Fruit fly (Drosophila melanogaster) whole organism, embryonic: ENCODE results near the gene CG9837.
A peak's percentile ranks its signal among the peaks of the same experiment; 100 is the strongest.

Source experiments
- Asciz ChIP-seq: fragments of 200-800 bp; sonication (Bioruptor generic); optimal IDR thresholded peaks from 2 replicates; lab custom pipeline; 2017; ENCODE audit warnings: missing biosample characterization, mild to moderate bottlenecking, missing genetic modification characterization, missing genetic modification reagents
- Atf-2 ChIP-seq: fragments of 200-800 bp; sonication (Bioruptor generic); optimal IDR thresholded peaks from 2 replicates; lab custom pipeline; 2016; ENCODE audit warnings: missing biosample characterization, missing genetic modification characterization
- CG10366 ChIP-seq: fragments of 200-800 bp; sonication (Bioruptor generic); IDR thresholded peaks from 2 replicates; pipeline ENCODE4 v1.3.6; 2022; ENCODE audit warnings: missing biosample characterization, missing genetic modification characterization
- CG11456 ChIP-seq: fragments of 200-800 bp; sonication (Bioruptor generic); IDR thresholded peaks from 3 replicates; pipeline ENCODE4 v1.3.6; 2022; ENCODE audit warnings: missing biosample characterization, missing genetic modification characterization
- CG12391 ChIP-seq: fragments of 200-800 bp; sonication (Bioruptor generic); optimal IDR thresholded peaks from 3 replicates; lab custom pipeline; 2018; ENCODE audit warnings: missing biosample characterization, mild to moderate bottlenecking, missing genetic modification characterization, moderate library complexity
- CG12769 ChIP-seq: fragments of 200-800 bp; sonication (Bioruptor generic); optimal IDR thresholded peaks from 2 replicates; lab custom pipeline; 2019; ENCODE audit warnings: missing biosample characterization, mild to moderate bottlenecking, missing genetic modification characterization, moderate library complexity
- CG1603 ChIP-seq: fragments of 200-800 bp; sonication (Bioruptor generic); optimal IDR thresholded peaks from 2 replicates; lab custom pipeline; 2019; ENCODE audit warnings: missing biosample characterization, mild to moderate bottlenecking, missing genetic modification characterization, moderate library complexity
- CG17829 ChIP-seq: fragments of 200-800 bp; optimal IDR thresholded peaks from 2 replicates; lab custom pipeline; 2019; ENCODE audit warnings: missing biosample characterization, mild to moderate bottlenecking, missing genetic modification characterization, moderate library complexity
- CG17912 ChIP-seq: fragments of 200-800 bp; sonication (Bioruptor generic); optimal IDR thresholded peaks from 2 replicates; lab custom pipeline; 2018; ENCODE audit warnings: missing biosample characterization, mild to moderate bottlenecking, missing genetic modification characterization
- CG18476 ChIP-seq: fragments of 200-800 bp; sonication (Bioruptor generic); optimal IDR thresholded peaks from 2 replicates; lab custom pipeline; 2016; ENCODE audit warnings: missing biosample characterization, mild to moderate bottlenecking, missing genetic modification characterization
- CG2129 ChIP-seq: fragments of 200-800 bp; sonication (Bioruptor generic); IDR thresholded peaks from 2 replicates; pipeline ENCODE4 v1.3.6; 2022; ENCODE audit warnings: missing biosample characterization, missing genetic modification characterization; ENCODE audit not compliant: partially characterized antibody
- CG2875 ChIP-seq: fragments of 200-800 bp; sonication (Bioruptor generic); optimal IDR thresholded peaks from 2 replicates; lab custom pipeline; 2017; ENCODE audit warnings: missing biosample characterization, mild to moderate bottlenecking, missing genetic modification characterization, missing genetic modification reagents
- CG30020 ChIP-seq: fragments of 200-800 bp; optimal IDR thresholded peaks from 2 replicates; lab custom pipeline; 2019; ENCODE audit warnings: missing biosample characterization, mild to moderate bottlenecking, missing genetic modification characterization, moderate library complexity
- CG34376 ChIP-seq: fragments of 200-800 bp; sonication (Bioruptor generic); optimal IDR thresholded peaks from 2 replicates; lab custom pipeline; 2018; ENCODE audit warnings: missing biosample characterization, mild to moderate bottlenecking, missing genetic modification characterization
- CG3726 ChIP-seq: fragments of 200-800 bp; sonication (Bioruptor generic); IDR thresholded peaks from 3 replicates; pipeline ENCODE4, ENCODE4 v1.3.6; 2022; ENCODE audit warnings: missing biosample characterization, missing genetic modification characterization
- CG4707 ChIP-seq: fragments of 200-800 bp; sonication (Bioruptor generic); optimal IDR thresholded peaks from 2 replicates; lab custom pipeline; 2018; ENCODE audit warnings: missing biosample characterization, mild to moderate bottlenecking, missing genetic modification characterization, moderate library complexity
- CG6175 ChIP-seq: fragments of 200-800 bp; sonication (Bioruptor generic); IDR thresholded peaks from 3 replicates; pipeline ENCODE4 v1.3.6; 2022; ENCODE audit warnings: missing biosample characterization, missing genetic modification characterization
- CG8290 ChIP-seq, 3 experiments: fragments of 200-800 bp; sonication (Bioruptor generic); optimal IDR thresholded peaks; 2 replicates each; lab custom pipeline; 2016 to 2019; ENCODE audit warnings: missing biosample characterization in 3 of 3, missing genetic modification characterization in 3 of 3, mild to moderate bottlenecking in 2 of 3, moderate library complexity in 1 of 3
- CG9797 ChIP-seq: fragments of 200-800 bp; sonication (Bioruptor generic); optimal IDR thresholded peaks from 3 replicates; lab custom pipeline; 2018; ENCODE audit warnings: missing biosample characterization, mild to moderate bottlenecking, missing genetic modification characterization
- PHDP ChIP-seq: fragments of 200-800 bp; sonication (Bioruptor generic); optimal IDR thresholded peaks from 3 replicates; lab custom pipeline; 2018; ENCODE audit warnings: missing biosample characterization, mild to moderate bottlenecking, missing genetic modification characterization, moderate library complexity
- Pdp1 ChIP-seq, 2 experiments: fragments of 200-800 bp; sonication (Bioruptor generic); optimal IDR thresholded peaks; 3 replicates each; lab custom pipeline; 2016; ENCODE audit warnings: missing biosample characterization in 2 of 2, missing genetic modification characterization in 2 of 2, mild to moderate bottlenecking in 1 of 2, moderate library complexity in 1 of 2
- Sox100B ChIP-seq: fragments of 200-800 bp; sonication (Bioruptor generic); optimal IDR thresholded peaks from 3 replicates; lab custom pipeline; 2018; ENCODE audit warnings: missing biosample characterization, mild to moderate bottlenecking, missing genetic modification characterization
- Sox102F ChIP-seq: fragments of 200-800 bp; sonication (Bioruptor generic); optimal IDR thresholded peaks from 2 replicates; lab custom pipeline; 2018; ENCODE audit warnings: missing biosample characterization, mild to moderate bottlenecking, missing genetic modification characterization, moderate library complexity
- Stat92E ChIP-seq, 3 experiments: fragments of >200 bp in 2 of 3; fragments of 200-800 bp in 1 of 3; sonication (Bioruptor generic) in 1 of 3; optimal IDR thresholded peaks; 2 replicates each; lab custom pipeline; 2017 to 2019; ENCODE audit warnings: missing biosample characterization in 3 of 3, missing genetic modification characterization in 3 of 3, mild to moderate bottlenecking in 1 of 3, moderate library complexity in 1 of 3
- Tbp ChIP-seq: fragments of >200 bp; optimal IDR thresholded peaks from 2 replicates; lab custom pipeline; 2018; ENCODE audit warnings: missing biosample characterization, missing genetic modification characterization
- Usf ChIP-seq: fragments of 200-800 bp; sonication (Bioruptor generic); optimal IDR thresholded peaks from 2 replicates; lab custom pipeline; 2017; ENCODE audit warnings: missing genotype, missing biosample characterization, missing genetic modification characterization
- aop ChIP-seq: fragments of 200-800 bp; sonication (Bioruptor generic); IDR thresholded peaks from 2 replicates; pipeline ENCODE4 v1.3.6; 2022; ENCODE audit warnings: missing biosample characterization, missing genetic modification characterization
- bowl ChIP-seq: fragments of 200-800 bp; sonication (Bioruptor generic); IDR thresholded peaks from 2 replicates; pipeline ENCODE4 v1.3.6; 2022; ENCODE audit warnings: missing biosample characterization, missing genetic modification characterization
- btn ChIP-seq: fragments of 200-800 bp; sonication (Bioruptor generic); optimal IDR thresholded peaks from 2 replicates; lab custom pipeline; 2016; ENCODE audit warnings: missing biosample characterization, missing genetic modification characterization
- chinmo ChIP-seq: fragments of 200-800 bp; sonication (Bioruptor generic); IDR thresholded peaks from 4 replicates; pipeline ENCODE4 v1.3.6; 2022; ENCODE audit warnings: missing biosample characterization, missing genetic modification characterization; ENCODE audit not compliant: partially characterized antibody
- dimm ChIP-seq: fragments of 200-800 bp; sonication (Bioruptor generic); IDR thresholded peaks from 2 replicates; pipeline ENCODE4 v1.3.6; 2022; ENCODE audit warnings: missing biosample characterization, missing genetic modification characterization
- ewg ChIP-seq: fragments of 200-800 bp; sonication (Bioruptor generic); optimal IDR thresholded peaks from 3 replicates; lab custom pipeline; 2017; ENCODE audit warnings: mild to moderate bottlenecking, missing biosample characterization, missing genetic modification reagents, missing genetic modification characterization
- fd102C ChIP-seq: fragments of 200-800 bp; sonication (Bioruptor generic); optimal IDR thresholded peaks from 2 replicates; lab custom pipeline; 2018; ENCODE audit warnings: missing biosample characterization, mild to moderate bottlenecking, missing genetic modification characterization, moderate library complexity
- fd64A ChIP-seq: fragments of 200-800 bp; sonication (Bioruptor generic); optimal IDR thresholded peaks from 3 replicates; lab custom pipeline; 2018; ENCODE audit warnings: missing biosample characterization, mild to moderate bottlenecking, missing genetic modification characterization
- ind ChIP-seq: fragments of 200-800 bp; sonication (Bioruptor generic); optimal IDR thresholded peaks from 3 replicates; lab custom pipeline; 2016; ENCODE audit warnings: missing biosample characterization, missing genetic modification characterization
- ken ChIP-seq: fragments of 200-800 bp; sonication (Bioruptor generic); IDR thresholded peaks from 3 replicates; pipeline ENCODE4 v1.3.6; 2022; ENCODE audit warnings: missing biosample characterization, missing genetic modification characterization
- lov ChIP-seq, 2 experiments: fragments of 200-800 bp in 1 of 2; fragments of >200 bp in 1 of 2; sonication (Bioruptor generic) in 1 of 2; IDR thresholded peaks in 1 of 2; optimal IDR thresholded peaks in 1 of 2; 2 replicates in 1 of 2; 3 replicates in 1 of 2; pipeline versions ENCODE4 v1.3.6 to Lab custom; 2017 to 2022; ENCODE audit warnings: missing biosample characterization in 1 of 2, missing genetic modification characterization in 1 of 2
- nmo ChIP-seq: fragments of 200-800 bp; sonication (Bioruptor generic); optimal IDR thresholded peaks from 2 replicates; lab custom pipeline; 2018; ENCODE audit warnings: missing biosample characterization, mild to moderate bottlenecking, missing genetic modification characterization, moderate library complexity
- pfk ChIP-seq: fragments of 200-800 bp; sonication (Bioruptor generic); optimal IDR thresholded peaks from 2 replicates; lab custom pipeline; 2018; ENCODE audit warnings: missing biosample characterization, mild to moderate bottlenecking, missing genetic modification characterization, moderate library complexity
- rib ChIP-seq: fragments of 200-800 bp; sonication (Bioruptor generic); IDR thresholded peaks from 2 replicates; pipeline ENCODE4 v1.3.6; 2022; ENCODE audit warnings: missing biosample characterization, missing genetic modification characterization
- sd ChIP-seq: fragments of 200-800 bp; sonication (Bioruptor generic); optimal IDR thresholded peaks from 3 replicates; lab custom pipeline; 2018; ENCODE audit warnings: missing biosample characterization, mild to moderate bottlenecking, missing genetic modification characterization, moderate library complexity
- sim ChIP-seq: fragments of 200-800 bp; sonication (Bioruptor generic); IDR thresholded peaks from 2 replicates; pipeline ENCODE4 v1.3.6; 2022; ENCODE audit warnings: missing biosample characterization, missing genetic modification characterization
- ssp ChIP-seq: fragments of 200-800 bp; sonication (Bioruptor generic); IDR thresholded peaks from 2 replicates; pipeline ENCODE4 v1.3.6; 2022; ENCODE audit warnings: missing biosample characterization, missing genetic modification characterization
- toy ChIP-seq: fragments of 200-800 bp; sonication (Bioruptor generic); IDR thresholded peaks from 2 replicates; pipeline ENCODE4 v1.3.6; 2022; ENCODE audit warnings: missing biosample characterization, missing genetic modification characterization
- unpg ChIP-seq: fragments of 200-800 bp; sonication (Bioruptor generic); optimal IDR thresholded peaks from 3 replicates; lab custom pipeline; 2018; ENCODE audit warnings: missing biosample characterization, mild to moderate bottlenecking, missing genetic modification characterization, moderate library complexity
- vnd ChIP-seq: fragments of 200-800 bp; sonication (Bioruptor generic); IDR thresholded peaks from 3 replicates; pipeline ENCODE4 v1.3.6; 2022; ENCODE audit warnings: missing biosample characterization, missing genetic modification characterization; ENCODE audit not compliant: partially characterized antibody
- zf30C ChIP-seq: fragments of 200-800 bp; sonication (Bioruptor generic); optimal IDR thresholded peaks from 3 replicates; lab custom pipeline; 2018; ENCODE audit warnings: missing biosample characterization, mild to moderate bottlenecking, missing genetic modification characterization
- zfh1 ChIP-seq: fragments of 200-800 bp; sonication (Bioruptor generic); IDR thresholded peaks from 3 replicates; pipeline ENCODE4 v1.3.6; 2022; ENCODE audit warnings: missing biosample characterization, missing genetic modification characterization

CG9837 gene

DNA sequence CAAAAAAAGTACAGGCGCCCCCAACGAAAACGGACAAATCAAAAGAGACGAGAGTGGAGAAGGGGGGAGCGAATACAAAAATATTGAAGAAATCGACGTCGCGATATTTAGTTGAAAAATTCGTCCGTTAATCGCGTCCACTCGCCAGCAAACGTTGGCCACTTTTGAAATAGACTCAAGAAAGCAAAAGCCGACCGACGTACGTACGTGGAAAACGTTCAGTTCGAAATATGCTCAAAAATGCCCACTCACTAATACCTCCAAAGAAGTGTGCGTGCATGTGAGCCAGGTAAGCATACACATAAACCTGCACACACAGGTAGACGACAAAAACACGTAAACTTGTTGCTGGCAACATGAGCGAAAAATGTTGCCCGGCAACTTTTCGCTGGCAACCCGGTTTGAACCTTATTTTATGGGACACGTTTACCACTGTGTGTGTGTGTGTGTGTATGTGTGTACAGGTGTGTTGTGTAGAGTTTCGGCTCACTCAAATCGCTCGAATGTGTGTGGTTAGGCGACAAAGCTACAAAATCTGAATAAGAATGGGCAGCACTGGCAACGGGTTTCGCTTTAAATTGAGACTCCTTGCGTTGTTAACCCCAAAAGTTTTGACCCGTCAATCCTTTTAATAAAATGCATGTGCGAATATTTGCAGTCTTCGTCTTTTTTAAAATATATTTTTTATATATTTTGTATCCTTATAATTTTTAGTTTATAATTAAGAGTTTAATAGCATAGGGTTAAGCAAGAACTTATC, 44.3 kb upstream of the CG9837 start (continued):
- TF ChIP-seq CG10366 (no peak), CG8290 (GFP tag; optimal IDR thresholded peaks at IDR 0.05; lab: Kevin White, UChicago) (no peak), CG8290 (tag; optimal IDR thresholded peaks at IDR 0.05; lab: Kevin White, UChicago) (no peak), zf30C (GFP tag; lab: Kevin White, UChicago) (no peak), Pdp1 (GFP tag; optimal IDR thresholded peaks at IDR 0.05; lab: Kevin White, UChicago) (no peak), vnd (GFP tag; lab: Robert Waterston, UW) (no peak), ewg (GFP tag; lab: Kevin White, UChicago) (no peak), ssp (GFP tag; lab: Robert Waterston, UW) (no peak), CG2129 (GFP tag; lab: Robert Waterston, UW) (no peak), CG3726 (no peak), aop (no peak), unpg (GFP tag; lab: Kevin White, UChicago) (no peak), bowl (no peak), chinmo (GFP tag; lab: Robert Waterston, UW) (peak; percentile 75; the same call in 2 of the 4 replicates), fd64A (GFP tag; lab: Kevin White, UChicago) (no peak), pfk (GFP tag; lab: Kevin White, UChicago) (no peak), Stat92E (GFP tag; optimal IDR thresholded peaks at IDR 0.05; lab: Kevin White, UChicago) (no peak), CG12391 (tag; lab: Kevin White, UChicago) (no peak), Usf (GFP tag; lab: Kevin White, UChicago) (no peak), btn (GFP tag; lab: Kevin White, UChicago) (no peak), nmo (GFP tag; lab: Kevin White, UChicago) (no peak), CG12769 (tag; lab: Kevin White, UChicago) (peak; percentile 49), CG2875 (GFP tag; lab: Kevin White, UChicago) (no peak), sd (tag; lab: Kevin White, UChicago) (peak; percentile 72), fd102C (no peak), CG30020 (no peak), PHDP (tag; lab: Kevin White, UChicago) (no peak), Asciz (GFP tag; lab: Kevin White, UChicago) (no peak), CG1603 (tag; lab: Kevin White, UChicago) (no peak), CG6175 (GFP tag; lab: Robert Waterston, UW) (no peak), toy (GFP tag; lab: Robert Waterston, UW) (no peak), CG34376 (GFP tag; lab: Kevin White, UChicago) (peak; percentile 1), rib (no peak), CG11456 (no peak), Atf-2 (GFP tag; lab: Kevin White, UChicago) (no peak), CG17829 (tag; lab: Kevin White, UChicago) (no peak), CG9797 (no peak), CG18476 (GFP tag; lab: Kevin White, UChicago) (no peak), sim (GFP tag; lab: Robert Waterston, UW) (no peak), Sox100B (GFP tag; lab: Kevin White, UChicago) (no peak), ken (GFP tag; lab: Robert Waterston, UW) (0 out of 3 replicates have a peak, but pooled peaks have one; percentile 33), CG4707 (no peak), zfh1 (GFP tag; lab: Robert Waterston, UW) (no peak), dimm (GFP tag; lab: Robert Waterston, UW) (no peak), lov (optimal IDR thresholded peaks at IDR 0.05; lab: Kevin White, UChicago) (no peak), lov (GFP tag; IDR thresholded peaks at IDR 0.05; lab: Robert Waterston, UW) (no peak), CG17912 (GFP tag; lab: Kevin White, UChicago) (no peak), Tbp (GFP tag; lab: Kevin White, UChicago) (no peak), Sox102F (no peak), ind (GFP tag; lab: Kevin White, UChicago) (no peak)
